Worm (Caenorhabditis elegans): Measurements from ENCODE around the gene T28D6.4.

The T28D6.4 gene

ce11 chrIII:11402717-11403116 is 42.5 kb downstream of the T28D6.4 start, which contains the start of gene Y47D3B.12:
Gene Y47D3B.12, plus strand, starts transcription at chrIII:11403017.
- TF ChIP-seq nhr-76 (tag; optimal IDR thresholded peaks at IDR 0.05), result no peak
- no peak for TF ChIP-seq drap-1 (GFP tag; optimal IDR thresholded peaks at IDR 0.05)
- no peak for TF ChIP-seq hlh-1 (tag; optimal IDR thresholded peaks at IDR 0.05)
- TF ChIP-seq sem-2 (GFP tag; optimal IDR thresholded peaks at IDR 0.05), result no peak

- TF ChIP-seq unc-120 (tag; optimal IDR thresholded peaks at IDR 0.05; ENCODE audit: poor library complexity, severe bottlenecking) (no peak), nhr-2 (tag; optimal IDR thresholded peaks at IDR 0.05) (no peak)
Measured at ce11 chrIII:11405049-11405448, 44.8 kb downstream of the T28D6.4 start, which contains the start of gene Y47D3B.4. Gene Y47D3B.4, plus strand, starts transcription at chrIII:11405349.

ce11 chrIII:11410378-11410777 is 50.1 kb downstream of the T28D6.4 start, which contains the start of gene twk-31:
Gene twk-31, plus strand, starts transcription at chrIII:11410678.
- TF ChIP-seq ceh-39 (tag; optimal IDR thresholded peaks at IDR 0.05) (no peak), ceh-83 (GFP tag; optimal IDR thresholded peaks at IDR 0.05) (no peak), nhr-76 (tag; optimal IDR thresholded peaks at IDR 0.05) (no peak), ham-2 (GFP tag; optimal IDR thresholded peaks at IDR 0.05) (no peak), nhr-12 (tag; optimal IDR thresholded peaks at IDR 0.05) (no peak), unc-120 (tag; optimal IDR thresholded peaks at IDR 0.05; ENCODE audit: poor library complexity, severe bottlenecking) (peak; percentile 30), ceh-43 (GFP tag; optimal IDR thresholded peaks at IDR 0.05) (no peak), flh-1 (GFP tag; optimal IDR thresholded peaks at IDR 0.05) (no peak), lsy-2 (tag; optimal IDR thresholded peaks at IDR 0.05) (no peak), zip-8 (tag; optimal IDR thresholded peaks at IDR 0.05) (no peak), hlh-1 (tag; optimal IDR thresholded peaks at IDR 0.05) (peak; percentile 85), sptf-1 (tag; optimal IDR thresholded peaks at IDR 0.05) (no peak), pha-4 (tag; optimal IDR thresholded peaks at IDR 0.05) (no peak), mls-2 (tag; optimal IDR thresholded peaks at IDR 0.05) (no peak), snpc-4 (tag; optimal IDR thresholded peaks at IDR 0.05) (no peak), elt-3 (tag; optimal IDR thresholded peaks at IDR 0.05) (no peak), cnd-1 (tag; optimal IDR thresholded peaks at IDR 0.05) (no peak), lin-13 (tag; optimal IDR thresholded peaks at IDR 0.05) (no peak), M03D4.4 (tag; optimal IDR thresholded peaks at IDR 0.05) (no peak), nhr-28 (tag; optimal IDR thresholded peaks at IDR 0.05) (no peak), ces-1 (GFP tag; optimal IDR thresholded peaks at IDR 0.05) (no peak), mab-5 (tag; optimal IDR thresholded peaks at IDR 0.05) (no peak), unc-62 (GFP tag; optimal IDR thresholded peaks at IDR 0.05) (peak; percentile 1), sem-2 (GFP tag; optimal IDR thresholded peaks at IDR 0.05) (no peak)
